Fruit fly (Drosophila melanogaster) whole organism, embryonic: ENCODE data around the gene not.
A peak's percentile ranks its signal among the peaks of the same experiment; 100 is the strongest.

Experiments
- Asciz ChIP-seq: fragments of 200-800 bp; sonication (Bioruptor generic); optimal IDR thresholded peaks from 2 replicates; lab custom pipeline; 2017; ENCODE audit warnings: missing biosample characterization, mild to moderate bottlenecking, missing genetic modification characterization, missing genetic modification reagents
- Awh ChIP-seq: fragments of 200-800 bp; sonication (Bioruptor generic); IDR thresholded peaks from 2 replicates; pipeline ENCODE4, ENCODE4 v1.3.6; 2022; ENCODE audit warnings: missing biosample characterization, missing genetic modification characterization
- CG10366 ChIP-seq: fragments of 200-800 bp; sonication (Bioruptor generic); IDR thresholded peaks from 2 replicates; pipeline ENCODE4 v1.3.6; 2022; ENCODE audit warnings: missing biosample characterization, missing genetic modification characterization
- CG10543 ChIP-seq: fragments of 200-800 bp; sonication (Bioruptor generic); optimal IDR thresholded peaks from 3 replicates; lab custom pipeline; 2017; ENCODE audit warnings: missing biosample characterization, mild to moderate bottlenecking, missing genetic modification characterization, moderate library complexity
- CG10654 ChIP-seq: fragments of 200-800 bp; sonication (Bioruptor generic); optimal IDR thresholded peaks from 2 replicates; lab custom pipeline; 2016; ENCODE audit warnings: missing biosample characterization, missing genetic modification characterization
- CG12071 ChIP-seq: fragments of 200-800 bp; sonication (Bioruptor generic); optimal IDR thresholded peaks from 3 replicates; lab custom pipeline; 2018; ENCODE audit warnings: missing biosample characterization, mild to moderate bottlenecking, missing genetic modification characterization
- CG12155 ChIP-seq: fragments of 200-800 bp; sonication (Bioruptor generic); optimal IDR thresholded peaks from 3 replicates; lab custom pipeline; 2016; ENCODE audit warnings: missing biosample characterization, missing genetic modification characterization
- CG12299 ChIP-seq: fragments of 200-800 bp; sonication (Bioruptor generic); optimal IDR thresholded peaks from 2 replicates; lab custom pipeline; 2018; ENCODE audit warnings: missing biosample characterization, mild to moderate bottlenecking, missing genetic modification characterization
- CG13775 ChIP-seq: fragments of 200-800 bp; sonication (Bioruptor generic); optimal IDR thresholded peaks from 3 replicates; lab custom pipeline; 2017; ENCODE audit warnings: missing biosample characterization, mild to moderate bottlenecking, missing genetic modification characterization
- CG18262 ChIP-seq: fragments of 200-800 bp; optimal IDR thresholded peaks from 3 replicates; lab custom pipeline; 2019; ENCODE audit warnings: missing biosample characterization, mild to moderate bottlenecking, missing genetic modification characterization, moderate library complexity
- CG18599 ChIP-seq: fragments of 200-800 bp; sonication (Bioruptor generic); optimal IDR thresholded peaks from 3 replicates; lab custom pipeline; 2017; ENCODE audit warnings: missing biosample characterization, missing genetic modification characterization, mild to moderate bottlenecking, moderate library complexity, missing genetic modification reagents
- CG18619 ChIP-seq: fragments of 200-800 bp; sonication (Bioruptor generic); optimal IDR thresholded peaks from 3 replicates; lab custom pipeline; 2017; ENCODE audit warnings: missing biosample characterization, mild to moderate bottlenecking, missing genetic modification characterization
- CG2875 ChIP-seq: fragments of 200-800 bp; sonication (Bioruptor generic); optimal IDR thresholded peaks from 2 replicates; lab custom pipeline; 2017; ENCODE audit warnings: missing biosample characterization, mild to moderate bottlenecking, missing genetic modification characterization, missing genetic modification reagents
- CG3281 ChIP-seq: fragments of 200-800 bp; sonication (Bioruptor generic); optimal IDR thresholded peaks from 3 replicates; lab custom pipeline; 2017; ENCODE audit warnings: missing biosample characterization, mild to moderate bottlenecking, missing genetic modification characterization
- CG3726 ChIP-seq: fragments of 200-800 bp; sonication (Bioruptor generic); IDR thresholded peaks from 3 replicates; pipeline ENCODE4, ENCODE4 v1.3.6; 2022; ENCODE audit warnings: missing biosample characterization, missing genetic modification characterization
- CG4404 ChIP-seq: fragments of 200-800 bp; sonication (Bioruptor generic); IDR thresholded peaks from 2 replicates; pipeline ENCODE4 v1.3.6; 2022; ENCODE audit warnings: missing biosample characterization, missing genetic modification characterization
- CG5180 ChIP-seq: fragments of 200-800 bp; sonication (Bioruptor generic); optimal IDR thresholded peaks from 3 replicates; lab custom pipeline; 2017; ENCODE audit warnings: missing biosample characterization, missing genetic modification characterization, mild to moderate bottlenecking, moderate library complexity, missing genetic modification reagents
- CG6175 ChIP-seq: fragments of 200-800 bp; sonication (Bioruptor generic); IDR thresholded peaks from 3 replicates; pipeline ENCODE4 v1.3.6; 2022; ENCODE audit warnings: missing biosample characterization, missing genetic modification characterization
- CG6254 ChIP-seq: fragments of 200-800 bp; sonication (Bioruptor generic); optimal IDR thresholded peaks from 3 replicates; lab custom pipeline; 2017; ENCODE audit warnings: mild to moderate bottlenecking, missing biosample characterization, missing genetic modification reagents, missing genetic modification characterization
- CG9932 ChIP-seq: fragments of 200-800 bp; sonication (Bioruptor generic); IDR thresholded peaks from 2 replicates; pipeline ENCODE4 v1.3.6; 2022; ENCODE audit warnings: missing biosample characterization, missing genetic modification characterization
- D19B ChIP-seq: fragments of 200-800 bp; sonication (Bioruptor generic); optimal IDR thresholded peaks from 2 replicates; lab custom pipeline; 2017; ENCODE audit warnings: missing biosample characterization, mild to moderate bottlenecking, missing genetic modification characterization
- Deaf1 ChIP-seq: fragments of 200-800 bp; optimal IDR thresholded peaks from 3 replicates; lab custom pipeline; 2019; ENCODE audit warnings: missing biosample characterization, mild to moderate bottlenecking, missing genetic modification characterization, moderate library complexity
- Ets65A ChIP-seq: fragments of 200-800 bp; sonication (Bioruptor generic); peaks from one replicate; lab custom pipeline; 2016; ENCODE audit warnings: missing biosample characterization, missing genetic modification characterization
- HLH54F ChIP-seq: fragments of 200-800 bp; sonication (Bioruptor generic); optimal IDR thresholded peaks from 3 replicates; lab custom pipeline; 2016; ENCODE audit warnings: missing biosample characterization, missing genetic modification characterization
- MBD-R2 ChIP-seq: fragments of 200-800 bp; sonication (Bioruptor generic); IDR thresholded peaks from 2 replicates; pipeline ENCODE4 v1.3.6; 2022; ENCODE audit warnings: missing biosample characterization, missing genetic modification characterization
- NFAT ChIP-seq: fragments of 200-800 bp; sonication (Bioruptor generic); IDR thresholded peaks from 2 replicates; pipeline ENCODE4 v1.3.6; 2022; ENCODE audit warnings: missing biosample characterization, missing genetic modification characterization
- NK7.1 ChIP-seq: fragments of 200-800 bp; sonication (Bioruptor generic); optimal IDR thresholded peaks from 3 replicates; lab custom pipeline; 2016; ENCODE audit warnings: missing biosample characterization, missing genetic modification characterization
- Ptx1 ChIP-seq: fragments of 200-800 bp; sonication (Bioruptor generic); IDR thresholded peaks from 2 replicates; pipeline ENCODE4 v1.3.6; 2022; ENCODE audit warnings: missing biosample characterization, missing genetic modification characterization
- Stat92E ChIP-seq, 3 experiments: fragments of >200 bp in 2 of 3; fragments of 200-800 bp in 1 of 3; sonication (Bioruptor generic) in 1 of 3; optimal IDR thresholded peaks; 2 replicates each; lab custom pipeline; 2017 to 2019; ENCODE audit warnings: missing biosample characterization in 3 of 3, missing genetic modification characterization in 3 of 3, mild to moderate bottlenecking in 1 of 3, moderate library complexity in 1 of 3
- ab ChIP-seq: fragments of 200-800 bp; sonication (Bioruptor generic); optimal IDR thresholded peaks from 2 replicates; lab custom pipeline; 2016; ENCODE audit warnings: missing biosample characterization, missing genetic modification characterization
- abd-A ChIP-seq: fragments of 200-800 bp; sonication (Bioruptor generic); optimal IDR thresholded peaks from 3 replicates; lab custom pipeline; 2019; ENCODE audit warnings: missing biosample characterization, mild to moderate bottlenecking, missing genetic modification characterization, moderate library complexity
- az2 ChIP-seq: fragments of 200-800 bp; sonication (Bioruptor generic); optimal IDR thresholded peaks from 3 replicates; lab custom pipeline; 2016; ENCODE audit warnings: missing biosample characterization, missing genetic modification characterization
- corto ChIP-seq: fragments of 200-800 bp; sonication (Bioruptor generic); optimal IDR thresholded peaks from 2 replicates; lab custom pipeline; 2016; ENCODE audit warnings: missing biosample characterization, mild to moderate bottlenecking, missing genetic modification characterization, moderate library complexity
- dan ChIP-seq: fragments of 200-800 bp; sonication (Bioruptor generic); IDR thresholded peaks from 2 replicates; pipeline ENCODE4 v1.3.6; 2022; ENCODE audit warnings: missing biosample characterization, missing genetic modification characterization
- dpn ChIP-seq, 2 experiments: fragments of 200-800 bp; sonication (Bioruptor generic); optimal IDR thresholded peaks; 3 replicates each; lab custom pipeline; 2016; ENCODE audit warnings: missing biosample characterization in 2 of 2, missing genetic modification characterization in 2 of 2
- hth ChIP-seq: fragments of >200 bp; optimal IDR thresholded peaks from 2 replicates; lab custom pipeline; 2017; ENCODE audit warnings: inconsistent platforms
- kah ChIP-seq: fragments of 200-800 bp; sonication (Bioruptor generic); optimal IDR thresholded peaks from 2 replicates; lab custom pipeline; 2018; ENCODE audit warnings: missing biosample characterization, mild to moderate bottlenecking, missing genetic modification characterization
- maf-S ChIP-seq: fragments of 200-800 bp; sonication (Bioruptor generic); optimal IDR thresholded peaks from 2 replicates; lab custom pipeline; 2016; ENCODE audit warnings: missing biosample characterization, missing genetic modification characterization
- nmo ChIP-seq: fragments of 200-800 bp; sonication (Bioruptor generic); optimal IDR thresholded peaks from 2 replicates; lab custom pipeline; 2018; ENCODE audit warnings: missing biosample characterization, mild to moderate bottlenecking, missing genetic modification characterization, moderate library complexity
- pb ChIP-seq: fragments of 200-800 bp; sonication (Bioruptor generic); optimal IDR thresholded peaks from 3 replicates; lab custom pipeline; 2016; ENCODE audit warnings: missing biosample characterization, missing genetic modification characterization
- pita ChIP-seq: fragments of 200-800 bp; sonication (Bioruptor generic); optimal IDR thresholded peaks from 2 replicates; lab custom pipeline; 2017; ENCODE audit warnings: missing biosample characterization, mild to moderate bottlenecking, missing genetic modification characterization
- ranshi ChIP-seq: fragments of 200-800 bp; sonication (Bioruptor generic); IDR thresholded peaks from 2 replicates; pipeline ENCODE4 v1.3.6; 2022; ENCODE audit warnings: missing biosample characterization, missing genetic modification characterization
- sd ChIP-seq: fragments of 200-800 bp; sonication (Bioruptor generic); optimal IDR thresholded peaks from 3 replicates; lab custom pipeline; 2018; ENCODE audit warnings: missing biosample characterization, mild to moderate bottlenecking, missing genetic modification characterization, moderate library complexity
- sug ChIP-seq: fragments of 200-800 bp; optimal IDR thresholded peaks from 2 replicates; lab custom pipeline; 2019; ENCODE audit warnings: missing biosample characterization, mild to moderate bottlenecking, missing genetic modification characterization, moderate library complexity
- tgo ChIP-seq: fragments of 200-800 bp; sonication (Bioruptor generic); IDR thresholded peaks from 3 replicates; pipeline ENCODE4 v1.3.6; 2022; ENCODE audit warnings: missing biosample characterization, missing genetic modification characterization
- tin ChIP-seq: fragments of 200-800 bp; sonication (Bioruptor generic); optimal IDR thresholded peaks from 3 replicates; lab custom pipeline; 2016; ENCODE audit warnings: missing biosample characterization, missing genetic modification characterization
- tio ChIP-seq: fragments of 200-800 bp; sonication (Bioruptor generic); optimal IDR thresholded peaks from 2 replicates; lab custom pipeline; 2017; ENCODE audit warnings: missing biosample characterization, missing genetic modification characterization, inconsistent platforms
- zf30C ChIP-seq: fragments of 200-800 bp; sonication (Bioruptor generic); optimal IDR thresholded peaks from 3 replicates; lab custom pipeline; 2018; ENCODE audit warnings: missing biosample characterization, mild to moderate bottlenecking, missing genetic modification characterization
- zfh2 ChIP-seq: fragments of 200-800 bp; sonication (Bioruptor generic); optimal IDR thresholded peaks from 2 replicates; lab custom pipeline; 2016; ENCODE audit warnings: missing biosample characterization, missing genetic modification characterization

The not gene

DNA sequence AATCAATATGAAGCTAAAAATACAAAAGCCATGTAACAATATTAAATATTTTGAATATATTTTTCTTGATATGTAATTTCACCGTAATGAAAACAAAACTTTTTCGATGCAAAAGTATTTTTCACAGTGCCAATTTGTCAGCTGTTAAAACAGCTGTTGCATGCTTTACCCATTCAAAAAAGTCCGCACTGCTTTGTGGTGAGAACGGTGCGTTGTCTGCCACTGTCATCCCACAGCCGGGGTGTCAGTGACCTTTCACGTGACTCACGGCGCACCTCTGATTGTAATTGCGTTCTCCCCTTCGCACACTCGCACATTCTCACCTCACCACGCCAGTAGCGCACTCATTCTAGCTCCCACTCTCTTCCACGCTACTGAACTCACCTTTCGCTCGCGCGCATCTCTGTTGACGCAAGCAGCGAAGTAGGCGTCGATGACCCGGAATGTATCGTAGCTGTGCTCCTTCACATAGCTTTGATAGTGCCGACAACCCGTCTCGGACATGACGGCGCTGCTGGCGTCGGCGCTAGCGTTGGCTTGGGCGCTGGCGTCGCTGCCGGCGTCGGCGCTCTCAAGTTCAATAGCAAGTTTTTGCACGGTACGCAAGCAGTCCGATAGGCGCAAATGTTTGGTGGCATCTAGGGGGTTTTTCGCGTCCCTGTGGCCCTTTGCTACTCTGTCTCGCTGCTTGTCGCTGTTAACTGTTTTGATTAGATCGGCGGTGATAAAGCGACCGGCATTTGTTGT lies 768 bp downstream of the not start (continued):
- TF ChIP-seq sd, result peak; percentile 90
- peak in 1 of 3 experiments; percentile 53 for TF ChIP-seq Stat92E (GFP tag; optimal IDR thresholded peaks at IDR 0.05; lab: Kevin White, UChicago)
- no peak for TF ChIP-seq CG2875 (GFP tag; lab: Kevin White, UChicago)
- peak; percentile 35 for TF ChIP-seq NK7.1
- 0 out of 2 replicates have a peak, but pooled peaks have one; percentile 15 for TF ChIP-seq ranshi (GFP tag; lab: Robert Waterston, UW)
- TF ChIP-seq CG3281 (GFP tag; lab: Kevin White, UChicago), result peak; percentile 4
- no peak for TF ChIP-seq CG5180 (GFP tag; lab: Kevin White, UChicago)
- peak; percentile 43 for TF ChIP-seq CG10543 (GFP tag; lab: Kevin White, UChicago)
- peak; percentile 29; the same call in 1 of the 3 replicates for TF ChIP-seq tgo
- TF ChIP-seq D19B (GFP tag; lab: Kevin White, UChicago), result no peak
- peak; percentile 57 for TF ChIP-seq HLH54F
- TF ChIP-seq MBD-R2 (GFP tag; lab: Robert Waterston, UW), result peak; percentile 30; the same call in 1 of the 2 replicates
- TF ChIP-seq Ptx1 (GFP tag; lab: Robert Waterston, UW), result 0 out of 2 replicates have a peak, but pooled peaks have one; percentile 15
- TF ChIP-seq tio, result no peak
- TF ChIP-seq dan (GFP tag; lab: Robert Waterston, UW), result no peak
- no peak for TF ChIP-seq kah
- TF ChIP-seq zf30C (GFP tag; lab: Kevin White, UChicago), result peak; percentile 81
- peak; percentile 32; the same call in 1 of the 2 replicates for TF ChIP-seq Awh (GFP tag; lab: Robert Waterston, UW)
- TF ChIP-seq CG18599, result peak; percentile 64
- peak; percentile 72 for TF ChIP-seq sug (tag; lab: Kevin White, UChicago)
- TF ChIP-seq NFAT, result no peak; the same call in 1 of the 2 replicates
- TF ChIP-seq hth, result no peak
- TF ChIP-seq CG12299 (tag; lab: Kevin White, UChicago), result no peak
- TF ChIP-seq CG6254 (GFP tag; lab: Kevin White, UChicago), result no peak
- peak; percentile 48 for TF ChIP-seq maf-S
- peak; percentile 1 for TF ChIP-seq tin
- peak; percentile 89 for TF ChIP-seq CG9932 (GFP tag; lab: Robert Waterston, UW)
- TF ChIP-seq CG3726 (GFP tag; lab: Robert Waterston, UW), result no peak
- TF ChIP-seq CG12155 (GFP tag; lab: Kevin White, UChicago), result no peak
- no peak for TF ChIP-seq CG10654
- no peak for TF ChIP-seq CG4404 (GFP tag; lab: Robert Waterston, UW)
- TF ChIP-seq zfh2, result peak; percentile 74
- TF ChIP-seq Asciz (GFP tag; lab: Kevin White, UChicago), result peak; percentile 26
- TF ChIP-seq nmo (GFP tag; lab: Kevin White, UChicago), result peak; percentile 42
- no peak for TF ChIP-seq Deaf1 (tag; lab: Kevin White, UChicago)
- no peak for TF ChIP-seq ab (GFP tag; lab: Kevin White, UChicago)
- TF ChIP-seq pb (GFP tag; lab: Kevin White, UChicago), result peak; percentile 41
- TF ChIP-seq CG18262 (tag; lab: Kevin White, UChicago), result peak; percentile 69
- TF ChIP-seq dpn (GFP tag; optimal IDR thresholded peaks at IDR 0.05; lab: Kevin White, UChicago), result peak; percentile 49 to 55
- no peak for TF ChIP-seq CG18619 (GFP tag; lab: Kevin White, UChicago)
- peak; percentile 75 for TF ChIP-seq Ets65A (GFP tag; lab: Kevin White, UChicago)
- no peak for TF ChIP-seq pita (GFP tag; lab: Kevin White, UChicago)
- 0 out of 3 replicates have a peak, but pooled peaks have one; percentile 14 for TF ChIP-seq CG6175
- TF ChIP-seq CG13775 (GFP tag; lab: Kevin White, UChicago), result peak; percentile 6
- no peak for TF ChIP-seq abd-A
- TF ChIP-seq corto (GFP tag; lab: Kevin White, UChicago), result no peak
- peak; percentile 67 for TF ChIP-seq CG12071 (GFP tag; lab: Kevin White, UChicago)
- peak; percentile 48 for TF ChIP-seq CG10366
- TF ChIP-seq az2 (GFP tag; lab: Kevin White, UChicago), result peak; percentile 34
